Worm (Caenorhabditis elegans) whole organism, L4/young adult: Measurements from ENCODE around the gene kmo-1.

ENCODE experiments used
- W03F9.2 ChIP-seq: fragments of 150-350 bp; optimal IDR thresholded peaks from 2 replicates; lab custom pipeline; 2014; ENCODE audit warnings: missing biosample characterization, missing genetic modification characterization
- him-1 ChIP-seq: sonication (generic microtip); optimal IDR thresholded peaks from 2 replicates; lab custom pipeline; 2016; ENCODE audit warnings: missing genotype, missing genetic modification reagents, missing genetic modification characterization, missing compliant biosample characterization

- TF ChIP-seq him-1 (tag; lab: Kevin White, UChicago) (no peak), W03F9.2 (tag; lab: Kevin White, UChicago) (no peak)
Measured at ce11 chrV:12037889-12038288, 32.4 kb downstream of the kmo-1 start.
